Fruit fly (Drosophila melanogaster) whole organism, embryonic: ENCODE data around the gene sdt.

Experiments
- ATbp ChIP-seq: fragments of 200-800 bp; sonication (Bioruptor generic); optimal IDR thresholded peaks from 2 replicates; lab custom pipeline; 2017; ENCODE audit warnings: missing biosample characterization, mild to moderate bottlenecking, missing genetic modification characterization, missing genetic modification reagents
- Abd-B ChIP-seq: fragments of 200-800 bp; sonication (Bioruptor generic); optimal IDR thresholded peaks from 2 replicates; lab custom pipeline; 2018; ENCODE audit warnings: missing biosample characterization, mild to moderate bottlenecking, missing genetic modification characterization, moderate library complexity
- CG10267 ChIP-seq: fragments of 200-800 bp; sonication (Bioruptor generic); optimal IDR thresholded peaks from 2 replicates; lab custom pipeline; 2018; ENCODE audit warnings: missing biosample characterization, mild to moderate bottlenecking, missing genetic modification characterization, moderate library complexity
- CG10366 ChIP-seq: fragments of 200-800 bp; sonication (Bioruptor generic); IDR thresholded peaks from 2 replicates; pipeline ENCODE4 v1.3.6; 2022; ENCODE audit warnings: missing biosample characterization, missing genetic modification characterization
- CG12071 ChIP-seq: fragments of 200-800 bp; sonication (Bioruptor generic); optimal IDR thresholded peaks from 3 replicates; lab custom pipeline; 2018; ENCODE audit warnings: missing biosample characterization, mild to moderate bottlenecking, missing genetic modification characterization
- CG12155 ChIP-seq: fragments of 200-800 bp; sonication (Bioruptor generic); optimal IDR thresholded peaks from 3 replicates; lab custom pipeline; 2016; ENCODE audit warnings: missing biosample characterization, missing genetic modification characterization
- CG14860 ChIP-seq: fragments of 200-800 bp; sonication (Bioruptor generic); IDR thresholded peaks from 3 replicates; pipeline ENCODE4 v1.3.6; 2022; ENCODE audit warnings: missing biosample characterization, missing genetic modification characterization; ENCODE audit not compliant: partially characterized antibody
- CG2202 ChIP-seq: fragments of 200-800 bp; sonication (Bioruptor generic); optimal IDR thresholded peaks from 2 replicates; lab custom pipeline; 2018; ENCODE audit warnings: missing biosample characterization, mild to moderate bottlenecking, missing genetic modification characterization
- CG2712 ChIP-seq: fragments of 200-800 bp; optimal IDR thresholded peaks from 3 replicates; lab custom pipeline; 2019; ENCODE audit warnings: missing biosample characterization, mild to moderate bottlenecking, missing genetic modification characterization, moderate library complexity
- CG33213 ChIP-seq: fragments of 200-800 bp; sonication (Bioruptor generic); optimal IDR thresholded peaks from 3 replicates; lab custom pipeline; 2016; ENCODE audit warnings: missing biosample characterization, missing genetic modification characterization
- CG5953 ChIP-seq: fragments of 200-800 bp; sonication (Bioruptor generic); IDR thresholded peaks from 2 replicates; pipeline ENCODE4 v1.3.6; 2022; ENCODE audit warnings: missing biosample characterization, missing genetic modification characterization
- CG7372 ChIP-seq: fragments of 200-800 bp; sonication (Bioruptor generic); IDR thresholded peaks from 2 replicates; pipeline ENCODE4 v1.3.6; 2022; ENCODE audit warnings: missing biosample characterization, missing genetic modification characterization
- Chrac-16 ChIP-seq: fragments of 200-800 bp; sonication (Bioruptor generic); optimal IDR thresholded peaks from 3 replicates; lab custom pipeline; 2016; ENCODE audit warnings: missing biosample characterization, missing genetic modification characterization
- CkIIα-i1 ChIP-seq: fragments of 200-800 bp; sonication (Bioruptor generic); IDR thresholded peaks from 2 replicates; pipeline ENCODE4 v1.3.6; 2022; ENCODE audit warnings: missing biosample characterization, missing genetic modification characterization
- CrebB ChIP-seq: fragments of 200-800 bp; sonication (Bioruptor generic); optimal IDR thresholded peaks from 3 replicates; lab custom pipeline; 2018; ENCODE audit warnings: missing biosample characterization, mild to moderate bottlenecking, missing genetic modification characterization
- Dbx ChIP-seq: fragments of 200-800 bp; sonication (Bioruptor generic); IDR thresholded peaks from 3 replicates; pipeline ENCODE4 v1.3.6; 2022; ENCODE audit warnings: missing biosample characterization, missing genetic modification characterization
- E2f1 ChIP-seq: fragments of 200-800 bp; sonication (Bioruptor generic); IDR thresholded peaks from 2 replicates; pipeline ENCODE4 v1.3.6; 2022; ENCODE audit warnings: missing biosample characterization, missing genetic modification characterization
- Fer1 ChIP-seq: fragments of 200-800 bp; sonication (Bioruptor generic); optimal IDR thresholded peaks from 2 replicates; lab custom pipeline; 2017; ENCODE audit warnings: missing biosample characterization, mild to moderate bottlenecking, missing genetic modification characterization
- H2.0 ChIP-seq: fragments of 200-800 bp; sonication (Bioruptor generic); IDR thresholded peaks from 2 replicates; pipeline ENCODE4 v1.3.6; 2022; ENCODE audit warnings: missing biosample characterization, missing genetic modification characterization
- Hmr ChIP-seq: fragments of 200-800 bp; sonication (Bioruptor generic); optimal IDR thresholded peaks from 3 replicates; lab custom pipeline; 2017; ENCODE audit warnings: mild to moderate bottlenecking, missing biosample characterization, missing genetic modification reagents, missing genetic modification characterization
- Lhr ChIP-seq: fragments of 200-800 bp; sonication (Bioruptor generic); optimal IDR thresholded peaks from 3 replicates; lab custom pipeline; 2017; ENCODE audit warnings: mild to moderate bottlenecking, missing biosample characterization, missing genetic modification reagents, missing genetic modification characterization
- Lpt ChIP-seq: fragments of >200 bp; optimal IDR thresholded peaks from 2 replicates; lab custom pipeline; 2018; ENCODE audit warnings: missing biosample characterization, missing genetic modification characterization
- MTF-1 ChIP-seq: fragments of 200-800 bp; sonication (Bioruptor generic); optimal IDR thresholded peaks from 2 replicates; lab custom pipeline; 2018; ENCODE audit warnings: missing biosample characterization, mild to moderate bottlenecking, missing genetic modification characterization, borderline replicate concordance
- Max ChIP-seq: fragments of 200-800 bp; sonication (Bioruptor generic); optimal IDR thresholded peaks from 2 replicates; lab custom pipeline; 2016; ENCODE audit warnings: missing biosample characterization, mild to moderate bottlenecking, missing genetic modification characterization
- NFAT ChIP-seq: fragments of 200-800 bp; sonication (Bioruptor generic); IDR thresholded peaks from 2 replicates; pipeline ENCODE4 v1.3.6; 2022; ENCODE audit warnings: missing biosample characterization, missing genetic modification characterization
- Ptx1 ChIP-seq: fragments of 200-800 bp; sonication (Bioruptor generic); IDR thresholded peaks from 2 replicates; pipeline ENCODE4 v1.3.6; 2022; ENCODE audit warnings: missing biosample characterization, missing genetic modification characterization
- Scr ChIP-seq: fragments of 200-800 bp; sonication (Bioruptor generic); IDR thresholded peaks from 2 replicates; pipeline ENCODE4 v1.3.6; 2022; ENCODE audit warnings: missing biosample characterization, missing genetic modification characterization; ENCODE audit not compliant: partially characterized antibody
- Spps ChIP-seq: fragments of 200-800 bp; sonication (Bioruptor generic); optimal IDR thresholded peaks from 2 replicates; lab custom pipeline; 2018; ENCODE audit warnings: missing biosample characterization, mild to moderate bottlenecking, missing genetic modification characterization
- Stat92E ChIP-seq, 3 experiments: fragments of >200 bp in 2 of 3; fragments of 200-800 bp in 1 of 3; sonication (Bioruptor generic) in 1 of 3; optimal IDR thresholded peaks; 2 replicates each; lab custom pipeline; 2017 to 2019; ENCODE audit warnings: missing biosample characterization in 3 of 3, missing genetic modification characterization in 3 of 3, mild to moderate bottlenecking in 1 of 3, moderate library complexity in 1 of 3
- Xrp1 ChIP-seq: fragments of 200-800 bp; sonication (Bioruptor generic); IDR thresholded peaks from 2 replicates; pipeline ENCODE4 v1.3.6; 2022; ENCODE audit warnings: missing biosample characterization, missing genetic modification characterization
- ara ChIP-seq: fragments of 200-800 bp; sonication (Bioruptor generic); IDR thresholded peaks from 2 replicates; pipeline ENCODE4 v1.3.6; 2022; ENCODE audit warnings: missing biosample characterization, missing genetic modification characterization
- ash1 ChIP-seq: fragments of 200-800 bp; sonication (Bioruptor generic); optimal IDR thresholded peaks from 2 replicates; lab custom pipeline; 2018; ENCODE audit warnings: missing biosample characterization, mild to moderate bottlenecking, missing genetic modification characterization
- az2 ChIP-seq: fragments of 200-800 bp; sonication (Bioruptor generic); optimal IDR thresholded peaks from 3 replicates; lab custom pipeline; 2016; ENCODE audit warnings: missing biosample characterization, missing genetic modification characterization
- bab2 ChIP-seq: fragments of 200-800 bp; sonication (Bioruptor generic); optimal IDR thresholded peaks from 2 replicates; lab custom pipeline; 2016; ENCODE audit warnings: missing biosample characterization, missing genetic modification characterization
- chinmo ChIP-seq: fragments of 200-800 bp; sonication (Bioruptor generic); IDR thresholded peaks from 4 replicates; pipeline ENCODE4 v1.3.6; 2022; ENCODE audit warnings: missing biosample characterization, missing genetic modification characterization; ENCODE audit not compliant: partially characterized antibody
- ci ChIP-seq: fragments of 200-800 bp; sonication (Bioruptor generic); IDR thresholded peaks from 3 replicates; pipeline ENCODE4 v1.3.6; 2022; ENCODE audit warnings: missing biosample characterization, missing genetic modification characterization
- fd96Cb ChIP-seq: fragments of 200-800 bp; sonication (Bioruptor generic); optimal IDR thresholded peaks from 2 replicates; lab custom pipeline; 2018; ENCODE audit warnings: missing biosample characterization, mild to moderate bottlenecking, missing genetic modification characterization, moderate library complexity
- gem ChIP-seq: fragments of 200-800 bp; sonication (Bioruptor generic); optimal IDR thresholded peaks from 2 replicates; lab custom pipeline; 2019; ENCODE audit warnings: missing biosample characterization, mild to moderate bottlenecking, missing genetic modification characterization, moderate library complexity
- gsb-n ChIP-seq: fragments of 200-800 bp; sonication (Bioruptor generic); optimal IDR thresholded peaks from 3 replicates; lab custom pipeline; 2018; ENCODE audit warnings: missing biosample characterization, mild to moderate bottlenecking, missing genetic modification characterization
- lov ChIP-seq, 2 experiments: fragments of 200-800 bp in 1 of 2; fragments of >200 bp in 1 of 2; sonication (Bioruptor generic) in 1 of 2; IDR thresholded peaks in 1 of 2; optimal IDR thresholded peaks in 1 of 2; 2 replicates in 1 of 2; 3 replicates in 1 of 2; pipeline versions ENCODE4 v1.3.6 to Lab custom; 2017 to 2022; ENCODE audit warnings: missing biosample characterization in 1 of 2, missing genetic modification characterization in 1 of 2
- mam ChIP-seq: fragments of 200-800 bp; sonication (Bioruptor generic); optimal IDR thresholded peaks from 3 replicates; lab custom pipeline; 2016; ENCODE audit warnings: missing biosample characterization, missing genetic modification characterization
- nmo ChIP-seq: fragments of 200-800 bp; sonication (Bioruptor generic); optimal IDR thresholded peaks from 2 replicates; lab custom pipeline; 2018; ENCODE audit warnings: missing biosample characterization, mild to moderate bottlenecking, missing genetic modification characterization, moderate library complexity
- org-1 ChIP-seq: fragments of 200-800 bp; sonication (Bioruptor generic); optimal IDR thresholded peaks from 2 replicates; lab custom pipeline; 2017; ENCODE audit warnings: missing biosample characterization, missing genetic modification characterization
- prd ChIP-seq, 3 experiments: fragments of >200 bp in 2 of 3; fragments of 200-800 bp in 1 of 3; sonication (Bioruptor generic) in 1 of 3; optimal IDR thresholded peaks in 2 of 3; IDR thresholded peaks in 1 of 3; 2 replicates in 2 of 3; 3 replicates in 1 of 3; pipeline versions ENCODE4 v1.3.6 to Lab custom; 2017 to 2022; ENCODE audit warnings: missing biosample characterization in 1 of 3, missing genetic modification characterization in 1 of 3
- ttk ChIP-seq: fragments of 200-800 bp; sonication (Bioruptor generic); IDR thresholded peaks from 2 replicates; pipeline ENCODE4 v2.1.2; 2022; ENCODE audit warnings: missing biosample characterization, missing genetic modification characterization
- wdn ChIP-seq: fragments of 200-800 bp; sonication (Bioruptor generic); IDR thresholded peaks from 2 replicates; pipeline ENCODE4 v1.3.6; 2022; ENCODE audit warnings: missing biosample characterization, missing genetic modification characterization
- zfh1 ChIP-seq: fragments of 200-800 bp; sonication (Bioruptor generic); IDR thresholded peaks from 3 replicates; pipeline ENCODE4 v1.3.6; 2022; ENCODE audit warnings: missing biosample characterization, missing genetic modification characterization
- zfh2 ChIP-seq: fragments of 200-800 bp; sonication (Bioruptor generic); optimal IDR thresholded peaks from 2 replicates; lab custom pipeline; 2016; ENCODE audit warnings: missing biosample characterization, missing genetic modification characterization

Gene sdt

dm6 chrX:8273799-8274484, 95.6 kb downstream of the sdt start, which contains the start of gene CG15343 (continued):
- TF ChIP-seq az2 (GFP tag; lab: Kevin White, UChicago) (peak; percentile 37), MTF-1 (no peak), CG33213 (GFP tag; lab: Kevin White, UChicago) (peak; percentile 12), NFAT (GFP tag; lab: Robert Waterston, UW) (peak; percentile 67), lov (optimal IDR thresholded peaks at IDR 0.05; lab: Kevin White, UChicago) (no peak), lov (GFP tag; IDR thresholded peaks at IDR 0.05; lab: Robert Waterston, UW) (no peak), Dbx (GFP tag; lab: Robert Waterston, UW) (peak; percentile 60; the same call in 1 of the 3 replicates), zfh1 (GFP tag; lab: Robert Waterston, UW) (0 out of 3 replicates have a peak, but pooled peaks have one; percentile 41), Chrac-16 (peak; percentile 14), nmo (GFP tag; lab: Kevin White, UChicago) (peak; percentile 24), CG12155 (GFP tag; lab: Kevin White, UChicago) (peak; percentile 11), ash1 (GFP tag; lab: Kevin White, UChicago) (no peak), Xrp1 (GFP tag; lab: Robert Waterston, UW) (peak; percentile 53; the same call in 1 of the 2 replicates), zfh2 (GFP tag; lab: Kevin White, UChicago) (peak; percentile 31), Stat92E (GFP tag; optimal IDR thresholded peaks at IDR 0.05; lab: Kevin White, UChicago) (no peak), Fer1 (peak; percentile 9), Hmr (peak; percentile 28), CG10267 (tag; lab: Kevin White, UChicago) (no peak), CG14860 (GFP tag; lab: Robert Waterston, UW) (no peak), wdn (GFP tag; lab: Robert Waterston, UW) (0 out of 2 replicates have a peak, but pooled peaks have one; percentile 32), E2f1 (GFP tag; lab: Robert Waterston, UW) (peak; percentile 39; the same call in 1 of the 2 replicates), CG2712 (tag; lab: Kevin White, UChicago) (peak; percentile 4), CG2202 (no peak), gsb-n (tag; lab: Kevin White, UChicago) (no peak), prd (optimal IDR thresholded peaks at IDR 0.05; lab: Kevin White, UChicago) (no peak), prd (GFP tag; IDR thresholded peaks at IDR 0.05; lab: Robert Waterston, UW) (peak; percentile 60), ara (GFP tag; lab: Robert Waterston, UW) (peak; percentile 30; the same call in 1 of the 2 replicates), CG7372 (GFP tag; lab: Robert Waterston, UW) (no peak), ci (no peak), CG12071 (GFP tag; lab: Kevin White, UChicago) (no peak), org-1 (GFP tag; lab: Kevin White, UChicago) (no peak), bab2 (GFP tag; lab: Kevin White, UChicago) (peak; percentile 27), ttk (GFP tag; lab: Robert Waterston, UW) (peak; percentile 42; the same call in 1 of the 2 replicates), Lhr (no peak), CkIIα-i1 (GFP tag; lab: Robert Waterston, UW) (no peak), CG5953 (GFP tag; lab: Robert Waterston, UW) (no peak), Scr (GFP tag; lab: Robert Waterston, UW) (no peak), ATbp (GFP tag; lab: Kevin White, UChicago) (no peak), Max (GFP tag; lab: Kevin White, UChicago) (no peak), fd96Cb (tag; lab: Kevin White, UChicago) (peak; percentile 45), gem (tag; lab: Kevin White, UChicago) (peak; percentile 47), Spps (no peak), Abd-B (peak; percentile 9), H2.0 (GFP tag; lab: Robert Waterston, UW) (0 out of 2 replicates have a peak, but pooled peaks have one; percentile 23), mam (peak; percentile 57), CrebB (no peak), CG10366 (GFP tag; lab: Robert Waterston, UW) (no peak), Ptx1 (peak; percentile 37; the same call in 1 of the 2 replicates), Lpt (GFP tag; lab: Kevin White, UChicago) (no peak), chinmo (GFP tag; lab: Robert Waterston, UW) (no peak)
